Worm (Caenorhabditis elegans) whole organism, L1 larva: ENCODE measurements around the gene F59B1.4.

Experiments used
- nhr-76 ChIP-seq: sonication (generic microtip); optimal IDR thresholded peaks from 2 replicates; lab custom pipeline; 2017; ENCODE audit warnings: missing biosample characterization, missing genetic modification characterization
- nhr-77 ChIP-seq: fragments of 150-350 bp; optimal IDR thresholded peaks from 2 replicates; lab custom pipeline; 2014; ENCODE audit warnings: missing biosample characterization, missing genetic modification characterization

DNA sequence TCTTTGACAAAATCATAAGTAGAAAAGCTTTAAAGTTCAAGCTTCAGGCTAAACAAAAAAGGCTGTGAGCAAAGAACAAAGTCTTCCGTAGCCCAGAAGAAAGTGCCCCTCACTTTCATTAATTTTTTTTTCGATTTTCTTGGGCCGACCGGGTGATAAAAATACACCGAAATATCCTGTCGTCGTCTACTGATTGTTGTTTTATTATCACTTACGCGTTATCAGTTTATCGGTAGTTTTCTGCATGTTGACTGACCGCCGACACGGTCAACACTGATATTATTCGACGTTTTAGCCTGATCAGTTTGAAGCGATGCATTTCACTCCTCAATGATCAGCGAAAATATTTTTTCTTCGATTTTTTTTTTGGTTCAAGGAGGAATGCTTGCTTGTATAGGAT, 46.5 kb downstream of the F59B1.4 start:
- TF ChIP-seq nhr-76 (no peak), nhr-77 (tag; lab: Kevin White, UChicago) (no peak)
